Fruit fly (Drosophila melanogaster) whole organism, embryonic: ENCODE results near the gene CG7907.
A peak's percentile ranks its signal among the peaks of the same experiment; 100 is the strongest.

Experiments used
- B-H2 ChIP-seq: fragments of 200-800 bp; sonication (Bioruptor generic); optimal IDR thresholded peaks from 2 replicates; lab custom pipeline; 2018; ENCODE audit warnings: missing biosample characterization, mild to moderate bottlenecking, missing genetic modification characterization
- Bgb ChIP-seq: fragments of 200-800 bp; sonication (Bioruptor generic); IDR thresholded peaks from 2 replicates; pipeline ENCODE4 v1.3.6; 2022; ENCODE audit warnings: missing biosample characterization, missing genetic modification characterization; ENCODE audit not compliant: partially characterized antibody
- Blimp-1 ChIP-seq: fragments of 200-800 bp; sonication (Bioruptor generic); optimal IDR thresholded peaks from 3 replicates; lab custom pipeline; 2018; ENCODE audit warnings: missing biosample characterization, missing genetic modification characterization, mild to moderate bottlenecking, moderate library complexity, missing genetic modification reagents
- CG10147 ChIP-seq: fragments of 200-800 bp; sonication (Bioruptor generic); optimal IDR thresholded peaks from 2 replicates; lab custom pipeline; 2019; ENCODE audit warnings: missing biosample characterization, mild to moderate bottlenecking, missing genetic modification characterization, moderate library complexity
- CG10274 ChIP-seq: fragments of 200-800 bp; sonication (Bioruptor generic); optimal IDR thresholded peaks from 3 replicates; lab custom pipeline; 2017; ENCODE audit warnings: missing biosample characterization, mild to moderate bottlenecking, missing genetic modification characterization
- CG10565 ChIP-seq: fragments of 200-800 bp; sonication (Bioruptor generic); optimal IDR thresholded peaks from 3 replicates; lab custom pipeline; 2016; ENCODE audit warnings: missing biosample characterization, mild to moderate bottlenecking, missing genetic modification characterization
- CG17359 ChIP-seq: fragments of 200-800 bp; sonication (Bioruptor generic); optimal IDR thresholded peaks from 3 replicates; lab custom pipeline; 2018; ENCODE audit warnings: missing biosample characterization, mild to moderate bottlenecking, missing genetic modification characterization, moderate library complexity
- CG17361 ChIP-seq: fragments of 200-800 bp; sonication (Bioruptor generic); IDR thresholded peaks from 3 replicates; pipeline ENCODE4 v1.3.6; 2022; ENCODE audit warnings: missing biosample characterization, missing genetic modification characterization
- CG34376 ChIP-seq: fragments of 200-800 bp; sonication (Bioruptor generic); optimal IDR thresholded peaks from 2 replicates; lab custom pipeline; 2018; ENCODE audit warnings: missing biosample characterization, mild to moderate bottlenecking, missing genetic modification characterization
- CG4404 ChIP-seq: fragments of 200-800 bp; sonication (Bioruptor generic); IDR thresholded peaks from 2 replicates; pipeline ENCODE4 v1.3.6; 2022; ENCODE audit warnings: missing biosample characterization, missing genetic modification characterization
- CG5245 ChIP-seq: fragments of 200-800 bp; sonication (Bioruptor generic); optimal IDR thresholded peaks from 3 replicates; lab custom pipeline; 2016; ENCODE audit warnings: missing biosample characterization, missing genetic modification characterization
- CG7745 ChIP-seq: fragments of 200-800 bp; sonication (Bioruptor generic); optimal IDR thresholded peaks from 2 replicates; lab custom pipeline; 2018; ENCODE audit warnings: missing biosample characterization, mild to moderate bottlenecking, missing genetic modification characterization, moderate library complexity
- CG8388 ChIP-seq: fragments of 200-800 bp; sonication (Bioruptor generic); optimal IDR thresholded peaks from 2 replicates; lab custom pipeline; 2019; ENCODE audit warnings: missing biosample characterization, mild to moderate bottlenecking, missing genetic modification characterization, moderate library complexity
- CG9727 ChIP-seq: fragments of 200-800 bp; sonication (Bioruptor generic); optimal IDR thresholded peaks from 3 replicates; lab custom pipeline; 2017; ENCODE audit warnings: missing biosample characterization, mild to moderate bottlenecking, missing genetic modification characterization
- CHES-1-like ChIP-seq: fragments of 200-800 bp; sonication (Bioruptor generic); optimal IDR thresholded peaks from 2 replicates; lab custom pipeline; 2016; ENCODE audit warnings: missing biosample characterization, missing genetic modification characterization
- CrebB ChIP-seq: fragments of 200-800 bp; sonication (Bioruptor generic); optimal IDR thresholded peaks from 3 replicates; lab custom pipeline; 2018; ENCODE audit warnings: missing biosample characterization, mild to moderate bottlenecking, missing genetic modification characterization
- Dfd ChIP-seq, 2 experiments: fragments of >200 bp; optimal IDR thresholded peaks; 2 replicates each; lab custom pipeline; 2017; ENCODE audit warnings: missing biosample characterization in 2 of 2, missing genetic modification characterization in 2 of 2
- Dip3 ChIP-seq: fragments of 200-800 bp; sonication (Bioruptor generic); optimal IDR thresholded peaks from 3 replicates; lab custom pipeline; 2016; ENCODE audit warnings: missing biosample characterization, missing genetic modification characterization
- Doc3 ChIP-seq: fragments of 200-800 bp; sonication (Bioruptor generic); IDR thresholded peaks from 3 replicates; pipeline ENCODE4 v1.3.6; 2022; ENCODE audit warnings: missing biosample characterization, missing genetic modification characterization; ENCODE audit not compliant: partially characterized antibody
- Dp ChIP-seq: fragments of 200-800 bp; sonication (Bioruptor generic); optimal IDR thresholded peaks from 2 replicates; lab custom pipeline; 2018; ENCODE audit warnings: missing biosample characterization, mild to moderate bottlenecking, missing genetic modification characterization, moderate library complexity
- ERR ChIP-seq: fragments of 200-800 bp; sonication (Bioruptor generic); optimal IDR thresholded peaks from 2 replicates; lab custom pipeline; 2016; ENCODE audit warnings: missing biosample characterization, missing genetic modification characterization
- Ets65A ChIP-seq: fragments of 200-800 bp; sonication (Bioruptor generic); peaks from one replicate; lab custom pipeline; 2016; ENCODE audit warnings: missing biosample characterization, missing genetic modification characterization
- Gug ChIP-seq: fragments of 200-800 bp; sonication (Bioruptor generic); IDR thresholded peaks from 4 replicates; pipeline ENCODE4 v1.3.6; 2022; ENCODE audit warnings: missing biosample characterization, missing genetic modification characterization
- Hey ChIP-seq: fragments of 200-800 bp; sonication (Bioruptor generic); optimal IDR thresholded peaks from 3 replicates; lab custom pipeline; 2018; ENCODE audit warnings: missing biosample characterization, mild to moderate bottlenecking, missing genetic modification characterization
- Nf-YA ChIP-seq: fragments of 200-800 bp; sonication (Bioruptor generic); IDR thresholded peaks from 2 replicates; pipeline ENCODE4 v1.3.6; 2022; ENCODE audit warnings: missing biosample characterization, missing genetic modification characterization
- Oaz ChIP-seq: fragments of 200-800 bp; sonication (Bioruptor generic); IDR thresholded peaks from 2 replicates; pipeline ENCODE4 v1.3.6; 2022; ENCODE audit warnings: missing biosample characterization, missing genetic modification characterization
- Scr ChIP-seq: fragments of 200-800 bp; sonication (Bioruptor generic); IDR thresholded peaks from 2 replicates; pipeline ENCODE4 v1.3.6; 2022; ENCODE audit warnings: missing biosample characterization, missing genetic modification characterization; ENCODE audit not compliant: partially characterized antibody
- Stat92E ChIP-seq, 3 experiments: fragments of >200 bp in 2 of 3; fragments of 200-800 bp in 1 of 3; sonication (Bioruptor generic) in 1 of 3; optimal IDR thresholded peaks; 2 replicates each; lab custom pipeline; 2017 to 2019; ENCODE audit warnings: missing biosample characterization in 3 of 3, missing genetic modification characterization in 3 of 3, mild to moderate bottlenecking in 1 of 3, moderate library complexity in 1 of 3
- ato ChIP-seq: fragments of 200-800 bp; sonication (Bioruptor generic); IDR thresholded peaks from 2 replicates; pipeline ENCODE4 v1.3.6; 2022; ENCODE audit warnings: missing biosample characterization, missing genetic modification characterization; ENCODE audit not compliant: partially characterized antibody
- da ChIP-seq: fragments of 200-800 bp; sonication (Bioruptor generic); optimal IDR thresholded peaks from 2 replicates; lab custom pipeline; 2016; ENCODE audit warnings: missing biosample characterization, missing genetic modification characterization
- dm ChIP-seq: fragments of 200-800 bp; sonication (Bioruptor generic); optimal IDR thresholded peaks from 3 replicates; lab custom pipeline; 2016; ENCODE audit warnings: missing biosample characterization, missing genetic modification characterization
- esg ChIP-seq: fragments of 200-800 bp; sonication (Bioruptor generic); conservative IDR thresholded peaks from 2 replicates; pipeline ENCODE4 v1.3.6; 2022; ENCODE audit warnings: missing biosample characterization, missing genetic modification characterization
- fd64A ChIP-seq: fragments of 200-800 bp; sonication (Bioruptor generic); optimal IDR thresholded peaks from 3 replicates; lab custom pipeline; 2018; ENCODE audit warnings: missing biosample characterization, mild to moderate bottlenecking, missing genetic modification characterization
- gcm ChIP-seq: fragments of 200-800 bp; sonication (Bioruptor generic); optimal IDR thresholded peaks from 2 replicates; lab custom pipeline; 2019; ENCODE audit warnings: missing biosample characterization, mild to moderate bottlenecking, missing genetic modification characterization, moderate library complexity
- gcm2 ChIP-seq: fragments of 200-800 bp; sonication (Bioruptor generic); optimal IDR thresholded peaks from 2 replicates; lab custom pipeline; 2016; ENCODE audit warnings: missing biosample characterization, missing genetic modification characterization
- nau ChIP-seq: fragments of 200-800 bp; sonication (Bioruptor generic); optimal IDR thresholded peaks from 3 replicates; lab custom pipeline; 2017; ENCODE audit warnings: missing biosample characterization, mild to moderate bottlenecking, missing genetic modification characterization, missing genetic modification reagents
- nerfin-1 ChIP-seq: fragments of 200-800 bp; sonication (Bioruptor generic); optimal IDR thresholded peaks from 3 replicates; lab custom pipeline; 2019; ENCODE audit warnings: missing biosample characterization, mild to moderate bottlenecking, missing genetic modification characterization, moderate library complexity
- otp ChIP-seq: fragments of 200-800 bp; sonication (Bioruptor generic); IDR thresholded peaks from 3 replicates; pipeline ENCODE4, ENCODE4 v1.3.6; 2022; ENCODE audit warnings: missing biosample characterization, missing genetic modification characterization
- p53 ChIP-seq: fragments of 200-800 bp; sonication (Bioruptor generic); optimal IDR thresholded peaks from 2 replicates; lab custom pipeline; 2016; ENCODE audit warnings: missing biosample characterization, missing genetic modification characterization
- slou ChIP-seq: fragments of 200-800 bp; sonication (Bioruptor generic); optimal IDR thresholded peaks from 3 replicates; lab custom pipeline; 2016; ENCODE audit warnings: missing biosample characterization, missing genetic modification characterization
- sna ChIP-seq: fragments of 200-800 bp; sonication (Bioruptor generic); IDR thresholded peaks from 2 replicates; pipeline ENCODE4 v1.3.6; 2022; ENCODE audit warnings: missing biosample characterization, missing genetic modification characterization; ENCODE audit not compliant: partially characterized antibody
- sqz ChIP-seq: fragments of 200-800 bp; sonication (Bioruptor generic); optimal IDR thresholded peaks from 3 replicates; lab custom pipeline; 2018; ENCODE audit warnings: missing biosample characterization, mild to moderate bottlenecking, missing genetic modification characterization
- tna ChIP-seq: fragments of 200-800 bp; sonication (Bioruptor generic); IDR thresholded peaks from 2 replicates; pipeline ENCODE4 v1.3.6; 2022; ENCODE audit warnings: missing biosample characterization, missing genetic modification characterization; ENCODE audit not compliant: partially characterized antibody
- trem ChIP-seq: fragments of 200-800 bp; optimal IDR thresholded peaks from 3 replicates; lab custom pipeline; 2019; ENCODE audit warnings: missing biosample characterization, mild to moderate bottlenecking, missing genetic modification characterization, moderate library complexity
- usp ChIP-seq: fragments of >200 bp; optimal IDR thresholded peaks from 2 replicates; lab custom pipeline; 2017; ENCODE audit warnings: missing biosample characterization, missing genetic modification characterization
- wdn ChIP-seq: fragments of 200-800 bp; sonication (Bioruptor generic); IDR thresholded peaks from 2 replicates; pipeline ENCODE4 v1.3.6; 2022; ENCODE audit warnings: missing biosample characterization, missing genetic modification characterization
- wek ChIP-seq: fragments of 200-800 bp; sonication (Bioruptor generic); optimal IDR thresholded peaks from 3 replicates; lab custom pipeline; 2018; ENCODE audit warnings: missing biosample characterization, mild to moderate bottlenecking, missing genetic modification characterization, moderate library complexity
- zen2 ChIP-seq: fragments of 200-800 bp; sonication (Bioruptor generic); IDR thresholded peaks from 3 replicates; pipeline ENCODE4 v1.3.6; 2022; ENCODE audit warnings: missing biosample characterization, missing genetic modification characterization; ENCODE audit not compliant: partially characterized antibody

The CG7907 gene

dm6 chr3R:21376859-21377607 is 26.5 kb upstream of the CG7907 start (continued):
- TF ChIP-seq CG7745 (tag; lab: Kevin White, UChicago) (no peak), tna (peak; percentile 26; the same call in 1 of the 2 replicates), Doc3 (GFP tag; lab: Robert Waterston, UW) (peak; percentile 78), slou (no peak), Gug (GFP tag; lab: Robert Waterston, UW) (no peak), Stat92E (GFP tag; optimal IDR thresholded peaks at IDR 0.05; lab: Kevin White, UChicago) (peak in 1 of 3 experiments; percentile 11), sqz (peak; percentile 41), CG8388 (no peak), CG34376 (GFP tag; lab: Kevin White, UChicago) (no peak), CG17361 (GFP tag; lab: Robert Waterston, UW) (peak; percentile 30; the same call in 1 of the 3 replicates), CHES-1-like (GFP tag; lab: Kevin White, UChicago) (no peak), Bgb (GFP tag; lab: Robert Waterston, UW) (peak; percentile 87), Blimp-1 (no peak), CrebB (peak; percentile 5), CG10147 (GFP tag; lab: Kevin White, UChicago) (peak; percentile 23), gcm2 (GFP tag; lab: Kevin White, UChicago) (no peak), usp (GFP tag; lab: Kevin White, UChicago) (no peak), otp (GFP tag; lab: Robert Waterston, UW) (no peak), nau (GFP tag; lab: Kevin White, UChicago) (no peak), ato (GFP tag; lab: Robert Waterston, UW) (peak; percentile 72), CG5245 (no peak), ERR (GFP tag; lab: Kevin White, UChicago) (no peak), da (GFP tag; lab: Kevin White, UChicago) (no peak), Scr (peak; percentile 89), CG10565 (no peak), zen2 (GFP tag; lab: Robert Waterston, UW) (peak; percentile 36; the same call in 1 of the 3 replicates), Hey (tag; lab: Kevin White, UChicago) (no peak), fd64A (GFP tag; lab: Kevin White, UChicago) (no peak), wek (GFP tag; lab: Kevin White, UChicago) (no peak), esg (GFP tag; lab: Robert Waterston, UW) (no peak), Dp (GFP tag; lab: Kevin White, UChicago) (peak; percentile 47), p53 (no peak), CG10274 (GFP tag; lab: Kevin White, UChicago) (no peak), gcm (GFP tag; lab: Kevin White, UChicago) (no peak), B-H2 (GFP tag; lab: Kevin White, UChicago) (peak; percentile 36), sna (peak; percentile 86), Dip3 (GFP tag; lab: Kevin White, UChicago) (no peak), CG17359 (tag; lab: Kevin White, UChicago) (peak; percentile 1), Ets65A (peak; percentile 88), Nf-YA (no peak), nerfin-1 (no peak), Oaz (GFP tag; lab: Robert Waterston, UW) (no peak), CG9727 (peak; percentile 18), trem (tag; lab: Kevin White, UChicago) (peak; percentile 5), dm (peak; percentile 1), wdn (0 out of 2 replicates have a peak, but pooled peaks have one; percentile 16), CG4404 (no peak), Dfd (GFP tag; optimal IDR thresholded peaks at IDR 0.05; lab: Kevin White, UChicago) (no peak)
